Worm (Caenorhabditis elegans) whole organism, L1 larva: ENCODE results near the gene swm-1.

Source experiments
- ama-1 ChIP-seq: fragments of 150-350 bp; optimal IDR thresholded peaks from 2 replicates; lab custom pipeline; 2014
- egl-27 ChIP-seq, 2 experiments: fragments of 150-350 bp in 1 of 2; sonication (generic microtip); optimal IDR thresholded peaks; 3 replicates each; lab custom pipeline; 2017 to 2018; ENCODE audit warnings: missing biosample characterization in 2 of 2, missing genetic modification characterization in 2 of 2, missing genetic modification reagents in 2 of 2
- hlh-4 ChIP-seq: sonication (generic microtip); optimal IDR thresholded peaks from 2 replicates; lab custom pipeline; 2016; ENCODE audit warnings: mild to moderate bottlenecking, missing genetic modification characterization, missing compliant biosample characterization
- mab-9 ChIP-seq: fragments of 200-800 bp; sonication (Bioruptor generic); IDR thresholded peaks from 2 replicates; pipeline ENCODE4 v1.3.6; 2022; ENCODE audit warnings: missing genetic modification reagents, missing genetic modification characterization, missing compliant biosample characterization
- nhr-11 ChIP-seq: fragments of 150-350 bp; optimal IDR thresholded peaks from 2 replicates; lab custom pipeline; 2014; ENCODE audit warnings: missing biosample characterization, missing genetic modification characterization
- nhr-237 ChIP-seq: fragments of 150-350 bp; optimal IDR thresholded peaks from 2 replicates; lab custom pipeline; 2014; ENCODE audit warnings: missing biosample characterization, missing genetic modification characterization
- nhr-77 ChIP-seq: fragments of 150-350 bp; optimal IDR thresholded peaks from 2 replicates; lab custom pipeline; 2014; ENCODE audit warnings: missing biosample characterization, missing genetic modification characterization
- sptf-1 ChIP-seq: fragments of 150-350 bp; optimal IDR thresholded peaks from 2 replicates; lab custom pipeline; 2014; ENCODE audit warnings: missing biosample characterization, missing genetic modification characterization

DNA sequence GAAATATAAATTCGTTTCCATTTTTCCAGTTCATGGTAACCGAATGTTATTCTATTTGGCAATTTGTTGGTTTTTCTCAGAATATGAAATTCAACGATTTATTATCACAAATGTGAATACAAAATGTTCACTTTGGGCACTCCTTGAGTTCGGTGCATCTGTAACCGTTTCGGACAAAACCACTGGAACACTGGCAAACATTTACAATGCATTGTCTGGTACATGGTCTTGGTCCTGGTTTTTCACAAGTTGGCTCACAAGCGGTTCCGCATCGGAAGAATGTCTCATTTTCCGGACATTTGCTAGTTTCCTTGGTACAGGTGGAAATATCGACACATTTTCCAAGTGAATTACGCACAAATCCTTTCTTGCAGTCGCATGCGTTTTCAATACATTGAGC, 1.4 kb downstream of the swm-1 start:
- no peak for TF ChIP-seq nhr-77 (tag; lab: Kevin White, UChicago)
- no peak for TF ChIP-seq ama-1 (lab: Kevin White, UChicago)
- no peak for TF ChIP-seq nhr-237
- TF ChIP-seq nhr-11 (tag; lab: Kevin White, UChicago) = no peak
- no peak for TF ChIP-seq sptf-1 (tag; lab: Kevin White, UChicago)
- no peak for TF ChIP-seq mab-9 (GFP tag; lab: Robert Waterston, UW)
- no peak for TF ChIP-seq egl-27 (tag; optimal IDR thresholded peaks at IDR 0.05; lab: Kevin White, UChicago)
- TF ChIP-seq hlh-4 = peak; percentile 70
